Worm (Caenorhabditis elegans) whole organism, late embryonic: Measurements from ENCODE around the gene srw-135.

Experiments
- C38D4.7 ChIP-seq: fragments of 200-800 bp; sonication (Bioruptor generic); optimal IDR thresholded peaks from 2 replicates; lab custom pipeline; 2018; ENCODE audit warnings: mild to moderate bottlenecking, missing genetic modification characterization, moderate library complexity, missing compliant biosample characterization
- K02D7.2 ChIP-seq: sonication (generic microtip); optimal IDR thresholded peaks from 2 replicates; lab custom pipeline; 2017; ENCODE audit warnings: mild to moderate bottlenecking, missing genetic modification characterization, missing compliant biosample characterization
- K09A11.1 ChIP-seq: sonication (generic microtip); optimal IDR thresholded peaks from 2 replicates; lab custom pipeline; 2017; ENCODE audit warnings: antibody characterized with exemption, mild to moderate bottlenecking, missing genetic modification characterization, missing compliant biosample characterization; ENCODE audit not compliant: insufficient read depth
- T23F11.4 ChIP-seq: fragments of 200-800 bp; sonication (Bioruptor generic); optimal IDR thresholded peaks from 2 replicates; lab custom pipeline; 2018; ENCODE audit warnings: mild to moderate bottlenecking, missing genetic modification characterization, missing compliant biosample characterization
- ahr-1 ChIP-seq: sonication (generic microtip); optimal IDR thresholded peaks from 2 replicates; lab custom pipeline; 2016; ENCODE audit warnings: missing genetic modification characterization, missing compliant biosample characterization
- ama-1 ChIP-seq: fragments of 150-350 bp; optimal IDR thresholded peaks from 2 replicates; lab custom pipeline; 2014
- ceh-14 ChIP-seq: sonication (generic microtip); optimal IDR thresholded peaks from 2 replicates; lab custom pipeline; 2016; ENCODE audit warnings: missing genotype, missing genetic modification characterization, missing compliant biosample characterization
- ceh-18 ChIP-seq: sonication (generic microtip); optimal IDR thresholded peaks from 2 replicates; lab custom pipeline; 2016; ENCODE audit warnings: missing genetic modification characterization, missing compliant biosample characterization
- ceh-2 ChIP-seq: sonication (generic microtip); optimal IDR thresholded peaks from 2 replicates; lab custom pipeline; 2016; ENCODE audit warnings: missing genotype, missing genetic modification characterization, missing compliant biosample characterization
- ceh-30 ChIP-seq: fragments of 150-350 bp; optimal IDR thresholded peaks from 2 replicates; lab custom pipeline; 2014; ENCODE audit warnings: missing biosample characterization, missing genetic modification characterization
- ceh-31 ChIP-seq: sonication (generic microtip); optimal IDR thresholded peaks from 2 replicates; lab custom pipeline; 2016; ENCODE audit warnings: missing genetic modification characterization, missing compliant biosample characterization
- ceh-6 ChIP-seq: fragments of 200-800 bp; sonication (Bioruptor generic); optimal IDR thresholded peaks from 2 replicates; lab custom pipeline; 2018; ENCODE audit warnings: mild to moderate bottlenecking, missing genetic modification characterization, missing compliant biosample characterization
- ceh-9 ChIP-seq: sonication (generic microtip); optimal IDR thresholded peaks from 2 replicates; lab custom pipeline; 2016; ENCODE audit warnings: mild to moderate bottlenecking, missing genetic modification characterization, inconsistent platforms, missing compliant biosample characterization
- elt-2 ChIP-seq: sonication (generic microtip); optimal IDR thresholded peaks from 2 replicates; lab custom pipeline; 2016; ENCODE audit warnings: missing genetic modification reagents, missing genetic modification characterization, missing compliant biosample characterization
- elt-4 ChIP-seq: sonication (generic microtip); optimal IDR thresholded peaks from 2 replicates; lab custom pipeline; 2016; ENCODE audit warnings: missing genetic modification characterization, missing compliant biosample characterization
- ets-4 ChIP-seq: sonication (generic microtip); optimal IDR thresholded peaks from 2 replicates; lab custom pipeline; 2016; ENCODE audit warnings: missing genetic modification characterization, missing compliant biosample characterization
- fax-1 ChIP-seq: sonication (generic microtip); optimal IDR thresholded peaks from 2 replicates; lab custom pipeline; 2016; ENCODE audit warnings: missing genotype, missing genetic modification characterization, missing compliant biosample characterization
- fkh-10 ChIP-seq: fragments of 150-350 bp; optimal IDR thresholded peaks from 2 replicates; lab custom pipeline; 2014; ENCODE audit warnings: missing biosample characterization, missing genetic modification reagents, missing genetic modification characterization
- hlh-15 ChIP-seq: sonication (generic microtip); optimal IDR thresholded peaks from 2 replicates; lab custom pipeline; 2016; ENCODE audit warnings: missing genetic modification characterization, missing compliant biosample characterization
- hlh-30 ChIP-seq: sonication (generic microtip); optimal IDR thresholded peaks from 2 replicates; lab custom pipeline; 2017; ENCODE audit warnings: antibody characterized with exemption, missing genetic modification characterization, missing compliant biosample characterization; ENCODE audit not compliant: insufficient read depth
- hlh-6 ChIP-seq: sonication (generic microtip); optimal IDR thresholded peaks from 2 replicates; lab custom pipeline; 2016; ENCODE audit warnings: missing genotype, missing genetic modification characterization, missing compliant biosample characterization
- hlh-8 ChIP-seq: sonication (generic microtip); optimal IDR thresholded peaks from 2 replicates; lab custom pipeline; 2016; ENCODE audit warnings: missing genotype, missing genetic modification characterization, missing compliant biosample characterization
- lim-6 ChIP-seq: sonication (generic microtip); optimal IDR thresholded peaks from 2 replicates; lab custom pipeline; 2016; ENCODE audit warnings: missing genetic modification characterization, missing compliant biosample characterization
- lin-11 ChIP-seq: fragments of 200-800 bp; sonication (Bioruptor generic); optimal IDR thresholded peaks from 2 replicates; lab custom pipeline; 2018; ENCODE audit warnings: mild to moderate bottlenecking, missing genetic modification characterization, missing compliant biosample characterization
- mec-3 ChIP-seq: sonication (generic microtip); optimal IDR thresholded peaks from 2 replicates; lab custom pipeline; 2016; ENCODE audit warnings: borderline replicate concordance, missing genetic modification characterization, missing compliant biosample characterization
- nhr-232 ChIP-seq: sonication (generic microtip); optimal IDR thresholded peaks from 2 replicates; lab custom pipeline; 2016; ENCODE audit warnings: missing genetic modification characterization, missing compliant biosample characterization
- npax-4 ChIP-seq: sonication (generic microtip); optimal IDR thresholded peaks from 2 replicates; lab custom pipeline; 2016; ENCODE audit warnings: missing genetic modification characterization, missing compliant biosample characterization
- pha-2 ChIP-seq: sonication (generic microtip); optimal IDR thresholded peaks from 2 replicates; lab custom pipeline; 2017; ENCODE audit warnings: mild to moderate bottlenecking, missing genetic modification characterization, missing compliant biosample characterization
- pros-1 ChIP-seq: fragments of 150-350 bp; optimal IDR thresholded peaks from 2 replicates; lab custom pipeline; 2014; ENCODE audit warnings: missing biosample characterization, missing genetic modification reagents, missing genetic modification characterization
- ref-2 ChIP-seq: sonication (generic microtip); optimal IDR thresholded peaks from 2 replicates; lab custom pipeline; 2016; ENCODE audit warnings: missing genetic modification characterization, missing compliant biosample characterization
- rnt-1 ChIP-seq: sonication (generic microtip); optimal IDR thresholded peaks from 2 replicates; lab custom pipeline; 2016; ENCODE audit warnings: missing genetic modification characterization, missing compliant biosample characterization
- sdc-2 ChIP-seq: sonication (generic microtip); optimal IDR thresholded peaks from 2 replicates; lab custom pipeline; 2016; ENCODE audit warnings: missing genotype, missing genetic modification characterization, missing compliant biosample characterization
- sox-2 ChIP-seq: fragments of 200-800 bp; sonication (Bioruptor generic); IDR thresholded peaks from 2 replicates; pipeline ENCODE4 v1.3.6; 2022; ENCODE audit warnings: missing genetic modification reagents, missing genetic modification characterization, missing compliant biosample characterization
- sox-4 ChIP-seq: sonication (generic microtip); optimal IDR thresholded peaks from 2 replicates; lab custom pipeline; 2017; ENCODE audit warnings: mild to moderate bottlenecking, missing genetic modification characterization, inconsistent platforms, missing compliant biosample characterization
- tbx-2 ChIP-seq: sonication (generic microtip); optimal IDR thresholded peaks from 2 replicates; lab custom pipeline; 2016; ENCODE audit warnings: missing genetic modification characterization, missing compliant biosample characterization
- tbx-7 ChIP-seq: sonication (generic microtip); optimal IDR thresholded peaks from 2 replicates; lab custom pipeline; 2016; ENCODE audit warnings: missing genotype, missing genetic modification characterization, missing compliant biosample characterization
- ttx-3 ChIP-seq: sonication (generic microtip); optimal IDR thresholded peaks from 2 replicates; lab custom pipeline; 2016; ENCODE audit warnings: missing genetic modification reagents, missing genetic modification characterization, missing compliant biosample characterization
- unc-42 ChIP-seq: sonication (generic microtip); optimal IDR thresholded peaks from 2 replicates; lab custom pipeline; 2016; ENCODE audit warnings: missing genotype, missing genetic modification characterization, missing compliant biosample characterization
- ztf-16 ChIP-seq: sonication (generic microtip); optimal IDR thresholded peaks from 2 replicates; lab custom pipeline; 2017; ENCODE audit warnings: missing genetic modification characterization, missing compliant biosample characterization

srw-135 gene

DNA sequence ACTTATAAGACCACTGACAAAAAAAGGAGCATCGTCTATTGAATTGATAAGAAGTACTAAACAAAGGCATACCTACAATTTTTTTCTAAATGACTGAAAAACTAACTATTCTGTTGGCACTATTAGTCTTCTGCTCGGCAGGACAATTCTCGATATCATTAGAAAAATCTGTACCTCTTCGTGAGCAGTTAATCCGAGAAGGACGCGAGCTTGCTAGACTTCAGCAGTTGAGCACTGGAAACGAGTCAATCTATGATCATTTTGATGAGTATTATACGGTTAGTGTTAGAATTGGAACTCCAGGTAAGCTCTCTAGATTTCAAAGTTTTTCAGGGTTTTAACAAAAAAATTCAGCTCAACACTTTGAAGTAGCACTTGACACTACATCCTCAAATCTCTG, 16.9 kb upstream of the srw-135 start, which contains the start of gene asp-7:
Gene asp-7 (plus strand): TSS at position 81 of the 400 bp plus-strand sequence.
- no peak for TF ChIP-seq nhr-232
- TF ChIP-seq ttx-3 (tag; lab: Kevin White, UChicago): no peak
- no peak for TF ChIP-seq lim-6 (tag; lab: Kevin White, UChicago)
- no peak for TF ChIP-seq rnt-1 (tag; lab: Kevin White, UChicago)
- no peak for TF ChIP-seq lin-11 (tag; lab: Kevin White, UChicago)
- no peak for TF ChIP-seq ceh-18 (tag; lab: Kevin White, UChicago)
- TF ChIP-seq fkh-10 (GFP tag; lab: Kevin White, UChicago): no peak
- no peak for TF ChIP-seq unc-42 (tag; lab: Kevin White, UChicago)
- no peak for TF ChIP-seq ceh-31
- no peak for TF ChIP-seq ceh-30 (tag; lab: Kevin White, UChicago)
- no peak for TF ChIP-seq tbx-7
- TF ChIP-seq fax-1 (tag; lab: Kevin White, UChicago): no peak
- no peak for TF ChIP-seq ceh-6 (GFP tag; lab: Kevin White, UChicago)
- TF ChIP-seq ceh-14 (tag; lab: Kevin White, UChicago): no peak
- TF ChIP-seq hlh-8 (tag; lab: Kevin White, UChicago): no peak
- no peak for TF ChIP-seq ztf-16
- no peak for TF ChIP-seq C38D4.7
- TF ChIP-seq ceh-9 (tag; lab: Kevin White, UChicago): no peak
- no peak for TF ChIP-seq K02D7.2 (tag; lab: Kevin White, UChicago)

DNA sequence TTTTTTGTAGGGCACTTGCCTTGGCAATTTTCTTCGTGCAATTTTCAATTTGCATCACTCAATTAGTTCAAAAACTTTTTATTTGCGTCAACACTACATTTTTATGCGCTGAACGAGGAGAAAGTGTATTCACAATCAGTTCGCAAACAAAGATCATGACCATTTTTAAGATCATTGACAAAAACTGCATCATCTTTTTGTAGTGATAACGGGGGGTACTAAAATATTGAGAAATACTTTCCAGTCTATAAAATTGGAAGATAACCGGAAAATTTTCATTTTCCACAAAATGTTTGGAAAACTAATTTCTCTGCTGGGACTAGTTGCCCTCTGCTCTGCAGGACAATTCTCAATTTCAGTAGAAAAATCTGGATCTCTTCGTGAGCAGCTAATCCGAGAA, 13.0 kb upstream of the srw-135 start, which contains the start of gene asp-8:
Gene asp-8 (plus strand): TSS at position 276 of the 400 bp plus-strand sequence.
- TF ChIP-seq ets-4 (tag; lab: Kevin White, UChicago): no peak

DNA sequence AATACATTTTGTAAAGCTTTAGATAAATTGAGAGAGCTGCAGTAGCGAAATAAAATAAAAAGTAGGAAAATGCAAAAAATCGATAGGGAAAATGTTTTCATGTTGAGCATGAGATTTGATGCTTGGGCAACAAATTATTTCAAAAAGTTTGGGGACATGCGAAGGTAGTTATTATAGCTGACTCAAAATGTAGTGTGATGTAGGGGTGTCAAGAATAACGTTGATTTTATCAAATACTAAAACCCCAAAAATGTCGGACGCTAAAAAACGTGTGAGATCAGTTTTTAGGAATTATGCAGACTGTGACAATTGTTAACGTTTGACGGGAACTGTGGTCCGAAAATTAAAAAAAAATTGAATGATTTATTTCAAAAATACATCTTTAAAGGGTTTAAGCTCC, 10.0 kb upstream of the srw-135 start, which contains the start of gene irld-12:
Gene irld-12 (minus strand): TSS at position 101 of the 400 bp plus-strand sequence.
- TF ChIP-seq ahr-1 (tag; lab: Kevin White, UChicago) (no peak), lim-6 (tag; lab: Kevin White, UChicago) (no peak), ref-2 (tag; lab: Kevin White, UChicago) (no peak), ets-4 (tag; lab: Kevin White, UChicago) (no peak), pha-2 (no peak), sdc-2 (tag; lab: Kevin White, UChicago) (no peak), mec-3 (tag; lab: Kevin White, UChicago) (no peak), nhr-232 (no peak), npax-4 (no peak), hlh-6 (tag; lab: Kevin White, UChicago) (no peak), sox-2 (GFP tag; lab: Robert Waterston, UW) (no peak), lin-11 (tag; lab: Kevin White, UChicago) (no peak), hlh-15 (tag; lab: Kevin White, UChicago) (no peak), elt-2 (tag; lab: Kevin White, UChicago) (no peak), ama-1 (lab: Kevin White, UChicago) (no peak), K09A11.1 (tag; lab: Kevin White, UChicago) (no peak), hlh-30 (tag; lab: Kevin White, UChicago) (no peak), ceh-2 (tag; lab: Kevin White, UChicago) (no peak)

DNA sequence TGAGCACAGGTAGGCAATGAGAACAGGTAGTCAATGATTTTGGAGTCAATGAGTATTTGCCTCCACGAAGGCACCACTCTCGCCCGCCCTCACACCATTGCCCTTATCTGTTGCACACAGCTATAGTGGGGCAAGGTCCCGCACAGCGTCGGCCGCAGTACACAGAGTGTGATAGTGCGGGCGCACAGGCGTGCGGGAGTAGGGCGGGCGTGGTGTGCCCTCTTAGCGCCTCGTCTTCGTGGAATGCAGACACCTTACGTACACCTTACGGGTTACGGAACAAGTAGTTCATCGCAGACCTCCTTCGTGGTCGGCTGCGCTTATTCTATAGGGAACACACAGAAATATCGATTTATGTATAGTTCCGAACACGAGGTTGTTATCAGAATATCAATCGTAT, 6.6 kb upstream of the srw-135 start:
- TF ChIP-seq ceh-31: no peak
- no peak for TF ChIP-seq nhr-232
- TF ChIP-seq mec-3 (tag; lab: Kevin White, UChicago): no peak
- TF ChIP-seq hlh-30 (tag; lab: Kevin White, UChicago): no peak
- TF ChIP-seq ceh-2 (tag; lab: Kevin White, UChicago): no peak
- no peak for TF ChIP-seq K02D7.2 (tag; lab: Kevin White, UChicago)
- no peak for TF ChIP-seq elt-4 (tag; lab: Kevin White, UChicago)
- no peak for TF ChIP-seq hlh-8 (tag; lab: Kevin White, UChicago)
- TF ChIP-seq hlh-15 (tag; lab: Kevin White, UChicago): no peak
- no peak for TF ChIP-seq T23F11.4 (GFP tag; lab: Kevin White, UChicago)
- no peak for TF ChIP-seq sox-4 (tag; lab: Kevin White, UChicago)
- no peak for TF ChIP-seq ceh-30 (tag; lab: Kevin White, UChicago)
- TF ChIP-seq C38D4.7: no peak
- TF ChIP-seq tbx-2 (tag; lab: Kevin White, UChicago): no peak
- no peak for TF ChIP-seq pros-1 (tag; lab: Kevin White, UChicago)
- TF ChIP-seq hlh-6 (tag; lab: Kevin White, UChicago): no peak
- TF ChIP-seq npax-4: no peak
- no peak for TF ChIP-seq tbx-7
- no peak for TF ChIP-seq ama-1 (lab: Kevin White, UChicago)
- TF ChIP-seq, all 69 proteins: peak for 0
